Worm (Caenorhabditis elegans) whole organism, young adult: ENCODE measurements around the gene T04C12.8.

Experiments
- F49E8.2 ChIP-seq: sonication (generic microtip); optimal IDR thresholded peaks from 3 replicates; lab custom pipeline; 2017; ENCODE audit warnings: missing genetic modification characterization, mild to moderate bottlenecking, missing compliant biosample characterization, antibody characterized with exemption, moderate library complexity; ENCODE audit not compliant: insufficient read depth
- ama-1 ChIP-seq, 3 experiments: fragments of 150-350 bp in 1 of 3; sonication (generic microtip) in 2 of 3; optimal IDR thresholded peaks; 2 replicates each; lab custom pipeline; 2014 to 2018; ENCODE audit warnings: missing biosample characterization in 2 of 3, missing genetic modification characterization in 2 of 3, missing genetic modification reagents in 2 of 3
- aptf-3 ChIP-seq: fragments of 200-800 bp; sonication (Bioruptor generic); IDR thresholded peaks from 2 replicates; pipeline ENCODE4 v1.3.6; 2022; ENCODE audit warnings: missing genetic modification characterization, missing compliant biosample characterization
- bed-1 ChIP-seq: fragments of 200-800 bp; sonication (Bioruptor generic); IDR thresholded peaks from 2 replicates; pipeline ENCODE4 v1.3.6; 2022; ENCODE audit warnings: missing genetic modification reagents, missing genetic modification characterization, missing compliant biosample characterization
- dpl-1 ChIP-seq: fragments of 150-350 bp; optimal IDR thresholded peaks from 2 replicates; lab custom pipeline; 2014; ENCODE audit warnings: missing biosample characterization, missing genetic modification reagents, missing genetic modification characterization
- hrde-1 ChIP-seq: sonication (generic microtip); optimal IDR thresholded peaks from 2 replicates; lab custom pipeline; 2016; ENCODE audit warnings: missing genetic modification characterization, mild to moderate bottlenecking, missing compliant biosample characterization, moderate library complexity, missing genotype, missing genetic modification reagents, borderline replicate concordance
- let-526 ChIP-seq: fragments of 200-800 bp; sonication (Bioruptor generic); IDR thresholded peaks from 2 replicates; pipeline ENCODE4 v1.3.6; 2022; ENCODE audit warnings: missing genetic modification reagents, missing genetic modification characterization, missing compliant biosample characterization
- lin-26 ChIP-seq: fragments of 200-800 bp; sonication (Bioruptor generic); IDR thresholded peaks from 2 replicates; pipeline ENCODE4 v1.3.6; 2022; ENCODE audit warnings: missing genetic modification reagents, missing genetic modification characterization, missing compliant biosample characterization
- lin-54 ChIP-seq: fragments of 200-800 bp; sonication (Bioruptor generic); optimal IDR thresholded peaks from 2 replicates; lab custom pipeline; 2018; ENCODE audit warnings: mild to moderate bottlenecking, missing genetic modification characterization, missing compliant biosample characterization
- sea-2 ChIP-seq: fragments of 200-800 bp; sonication (Bioruptor generic); IDR thresholded peaks from 2 replicates; pipeline ENCODE4 v1.3.6; 2022; ENCODE audit warnings: missing genetic modification characterization, missing compliant biosample characterization
- snpc-4 ChIP-seq, 5 experiments: fragments of 150-350 bp in 1 of 5; sonication (generic microtip) in 4 of 5; optimal IDR thresholded peaks; 2 replicates each; lab custom pipeline; 2014 to 2018; ENCODE audit warnings: missing genetic modification characterization in 5 of 5, missing biosample characterization in 3 of 5, antibody characterized with exemption in 2 of 5, mild to moderate bottlenecking in 2 of 5, missing compliant biosample characterization in 2 of 5, missing genotype in 2 of 5, moderate library complexity in 2 of 5, missing genetic modification reagents in 1 of 5
- unc-62 ChIP-seq: fragments of 150-350 bp; optimal IDR thresholded peaks from 2 replicates; lab custom pipeline; 2014; ENCODE audit warnings: missing biosample characterization, missing genetic modification reagents, missing genetic modification characterization
- ztf-28 ChIP-seq: fragments of 200-800 bp; sonication (Bioruptor generic); IDR thresholded peaks from 2 replicates; pipeline ENCODE4 v1.3.6; 2022; ENCODE audit warnings: missing genetic modification reagents, missing genetic modification characterization, missing compliant biosample characterization

DNA sequence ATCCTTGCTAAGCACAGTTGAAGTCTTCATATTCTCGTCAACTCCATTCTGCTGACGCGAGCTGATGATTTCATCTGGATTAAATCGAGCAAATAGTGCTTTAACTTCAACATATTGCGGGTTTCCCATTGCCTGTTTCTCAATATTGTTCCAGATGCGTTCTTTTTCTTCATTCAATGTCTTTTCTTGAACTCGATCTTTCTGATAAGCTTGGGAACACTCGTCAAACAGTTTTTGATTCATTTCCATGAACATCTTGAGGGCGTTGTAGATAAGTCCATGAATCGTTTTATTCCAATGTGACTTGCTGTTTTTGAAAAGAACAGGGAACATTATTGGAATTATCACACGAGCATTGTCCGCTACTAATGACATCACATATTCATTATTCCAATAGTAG lies 41.4 kb downstream of the T04C12.8 start:
- TF ChIP-seq snpc-4 (GFP tag; optimal IDR thresholded peaks at IDR 0.05; lab: Kevin White, UChicago) (no peak), snpc-4 (tag; optimal IDR thresholded peaks at IDR 0.05; lab: Kevin White, UChicago) (no peak), ama-1 (optimal IDR thresholded peaks at IDR 0.05; lab: Kevin White, UChicago) (no peak), ama-1 (GFP tag; optimal IDR thresholded peaks at IDR 0.05; lab: Kevin White, UChicago) (no peak), lin-26 (no peak), dpl-1 (GFP tag; lab: Kevin White, UChicago) (no peak), F49E8.2 (tag; lab: Kevin White, UChicago) (no peak), lin-54 (GFP tag; lab: Kevin White, UChicago) (no peak), bed-1 (no peak), hrde-1 (tag; lab: Kevin White, UChicago) (no peak), aptf-3 (GFP tag; lab: Robert Waterston, UW) (no peak), unc-62 (GFP tag; lab: Kevin White, UChicago) (no peak), sea-2 (GFP tag; lab: Robert Waterston, UW) (no peak), let-526 (GFP tag; lab: Robert Waterston, UW) (no peak), ztf-28 (no peak)
